Worm (Caenorhabditis elegans) whole organism, late embryonic: Measurements from ENCODE around the gene nas-28.

Source experiments
- C08G9.2 ChIP-seq: sonication (generic microtip); optimal IDR thresholded peaks from 2 replicates; lab custom pipeline; 2016; ENCODE audit warnings: mild to moderate bottlenecking, missing genetic modification characterization, moderate library complexity, missing compliant biosample characterization
- C38D4.7 ChIP-seq: fragments of 200-800 bp; sonication (Bioruptor generic); optimal IDR thresholded peaks from 2 replicates; lab custom pipeline; 2018; ENCODE audit warnings: mild to moderate bottlenecking, missing genetic modification characterization, moderate library complexity, missing compliant biosample characterization
- F13H6.1 ChIP-seq: sonication (generic microtip); optimal IDR thresholded peaks from 2 replicates; lab custom pipeline; 2016; ENCODE audit warnings: missing genetic modification characterization, missing compliant biosample characterization
- K02D7.2 ChIP-seq: sonication (generic microtip); optimal IDR thresholded peaks from 2 replicates; lab custom pipeline; 2017; ENCODE audit warnings: mild to moderate bottlenecking, missing genetic modification characterization, missing compliant biosample characterization
- K09A11.1 ChIP-seq: sonication (generic microtip); optimal IDR thresholded peaks from 2 replicates; lab custom pipeline; 2017; ENCODE audit warnings: antibody characterized with exemption, mild to moderate bottlenecking, missing genetic modification characterization, missing compliant biosample characterization; ENCODE audit not compliant: insufficient read depth
- Y22D7AL.16 ChIP-seq: sonication (generic microtip); optimal IDR thresholded peaks from 2 replicates; lab custom pipeline; 2016; ENCODE audit warnings: missing genetic modification characterization, missing compliant biosample characterization
- ahr-1 ChIP-seq: sonication (generic microtip); optimal IDR thresholded peaks from 2 replicates; lab custom pipeline; 2016; ENCODE audit warnings: missing genetic modification characterization, missing compliant biosample characterization
- ama-1 ChIP-seq: fragments of 150-350 bp; optimal IDR thresholded peaks from 2 replicates; lab custom pipeline; 2014
- ceh-14 ChIP-seq: sonication (generic microtip); optimal IDR thresholded peaks from 2 replicates; lab custom pipeline; 2016; ENCODE audit warnings: missing genotype, missing genetic modification characterization, missing compliant biosample characterization
- ceh-22 ChIP-seq: sonication (generic microtip); optimal IDR thresholded peaks from 2 replicates; lab custom pipeline; 2017; ENCODE audit warnings: missing biosample characterization, missing genetic modification characterization
- ceh-34 ChIP-seq: sonication (generic microtip); optimal IDR thresholded peaks from 2 replicates; lab custom pipeline; 2016; ENCODE audit warnings: mild to moderate bottlenecking, missing genetic modification characterization, missing compliant biosample characterization
- ceh-48 ChIP-seq: sonication (generic microtip); optimal IDR thresholded peaks from 2 replicates; lab custom pipeline; 2016; ENCODE audit warnings: missing genetic modification characterization, inconsistent platforms, missing compliant biosample characterization
- ceh-9 ChIP-seq: sonication (generic microtip); optimal IDR thresholded peaks from 2 replicates; lab custom pipeline; 2016; ENCODE audit warnings: mild to moderate bottlenecking, missing genetic modification characterization, inconsistent platforms, missing compliant biosample characterization
- che-1 ChIP-seq: sonication (generic microtip); optimal IDR thresholded peaks from 2 replicates; lab custom pipeline; 2016; ENCODE audit warnings: mild to moderate bottlenecking, missing genetic modification characterization, missing compliant biosample characterization
- dmd-4 ChIP-seq: sonication (generic microtip); optimal IDR thresholded peaks from 2 replicates; lab custom pipeline; 2016; ENCODE audit warnings: borderline replicate concordance, missing genetic modification characterization, missing compliant biosample characterization
- dve-1 ChIP-seq: sonication (generic microtip); optimal IDR thresholded peaks from 2 replicates; lab custom pipeline; 2017; ENCODE audit warnings: antibody characterized with exemption, mild to moderate bottlenecking, missing genetic modification characterization, missing compliant biosample characterization
- elt-4 ChIP-seq: sonication (generic microtip); optimal IDR thresholded peaks from 2 replicates; lab custom pipeline; 2016; ENCODE audit warnings: missing genetic modification characterization, missing compliant biosample characterization
- ets-4 ChIP-seq: sonication (generic microtip); optimal IDR thresholded peaks from 2 replicates; lab custom pipeline; 2016; ENCODE audit warnings: missing genetic modification characterization, missing compliant biosample characterization
- eyg-1 ChIP-seq: sonication (generic microtip); optimal IDR thresholded peaks from 2 replicates; lab custom pipeline; 2016; ENCODE audit warnings: missing genotype, missing genetic modification characterization, missing compliant biosample characterization
- fkh-10 ChIP-seq: fragments of 150-350 bp; optimal IDR thresholded peaks from 2 replicates; lab custom pipeline; 2014; ENCODE audit warnings: missing biosample characterization, missing genetic modification reagents, missing genetic modification characterization
- fkh-6 ChIP-seq: sonication (generic microtip); optimal IDR thresholded peaks from 2 replicates; lab custom pipeline; 2016; ENCODE audit warnings: missing genetic modification characterization, missing compliant biosample characterization
- gmeb-2 ChIP-seq: sonication (generic microtip); optimal IDR thresholded peaks from 2 replicates; lab custom pipeline; 2016; ENCODE audit warnings: missing genetic modification characterization, inconsistent platforms, missing compliant biosample characterization
- hlh-30 ChIP-seq: sonication (generic microtip); optimal IDR thresholded peaks from 2 replicates; lab custom pipeline; 2017; ENCODE audit warnings: antibody characterized with exemption, missing genetic modification characterization, missing compliant biosample characterization; ENCODE audit not compliant: insufficient read depth
- hlh-6 ChIP-seq: sonication (generic microtip); optimal IDR thresholded peaks from 2 replicates; lab custom pipeline; 2016; ENCODE audit warnings: missing genotype, missing genetic modification characterization, missing compliant biosample characterization
- mec-3 ChIP-seq: sonication (generic microtip); optimal IDR thresholded peaks from 2 replicates; lab custom pipeline; 2016; ENCODE audit warnings: borderline replicate concordance, missing genetic modification characterization, missing compliant biosample characterization
- nfya-1 ChIP-seq: sonication (generic microtip); optimal IDR thresholded peaks from 2 replicates; lab custom pipeline; 2017; ENCODE audit warnings: missing genetic modification characterization, mild to moderate bottlenecking, missing compliant biosample characterization, antibody characterized with exemption, moderate library complexity
- nhr-232 ChIP-seq: sonication (generic microtip); optimal IDR thresholded peaks from 2 replicates; lab custom pipeline; 2016; ENCODE audit warnings: missing genetic modification characterization, missing compliant biosample characterization
- odd-2 ChIP-seq: sonication (generic microtip); optimal IDR thresholded peaks from 2 replicates; lab custom pipeline; 2017; ENCODE audit warnings: antibody characterized with exemption, mild to moderate bottlenecking, missing genetic modification characterization, missing compliant biosample characterization
- pag-3 ChIP-seq: sonication (generic microtip); optimal IDR thresholded peaks from 2 replicates; lab custom pipeline; 2016; ENCODE audit warnings: missing compliant biosample characterization, missing genetic modification characterization, borderline replicate concordance
- pat-9 ChIP-seq: fragments of 200-800 bp; sonication (Bioruptor generic); optimal IDR thresholded peaks from 2 replicates; lab custom pipeline; 2018; ENCODE audit warnings: mild to moderate bottlenecking, missing genetic modification characterization, moderate library complexity, missing compliant biosample characterization
- pha-2 ChIP-seq: sonication (generic microtip); optimal IDR thresholded peaks from 2 replicates; lab custom pipeline; 2017; ENCODE audit warnings: mild to moderate bottlenecking, missing genetic modification characterization, missing compliant biosample characterization
- pros-1 ChIP-seq: fragments of 150-350 bp; optimal IDR thresholded peaks from 2 replicates; lab custom pipeline; 2014; ENCODE audit warnings: missing biosample characterization, missing genetic modification reagents, missing genetic modification characterization
- rnt-1 ChIP-seq: sonication (generic microtip); optimal IDR thresholded peaks from 2 replicates; lab custom pipeline; 2016; ENCODE audit warnings: missing genetic modification characterization, missing compliant biosample characterization
- sox-2 ChIP-seq: fragments of 200-800 bp; sonication (Bioruptor generic); IDR thresholded peaks from 2 replicates; pipeline ENCODE4 v1.3.6; 2022; ENCODE audit warnings: missing genetic modification reagents, missing genetic modification characterization, missing compliant biosample characterization
- tbx-2 ChIP-seq: sonication (generic microtip); optimal IDR thresholded peaks from 2 replicates; lab custom pipeline; 2016; ENCODE audit warnings: missing genetic modification characterization, missing compliant biosample characterization
- ttx-3 ChIP-seq: sonication (generic microtip); optimal IDR thresholded peaks from 2 replicates; lab custom pipeline; 2016; ENCODE audit warnings: missing genetic modification reagents, missing genetic modification characterization, missing compliant biosample characterization
- unc-42 ChIP-seq: sonication (generic microtip); optimal IDR thresholded peaks from 2 replicates; lab custom pipeline; 2016; ENCODE audit warnings: missing genotype, missing genetic modification characterization, missing compliant biosample characterization
- unc-55 ChIP-seq: sonication (generic microtip); optimal IDR thresholded peaks from 2 replicates; lab custom pipeline; 2017; ENCODE audit warnings: missing biosample characterization, missing genetic modification reagents, missing genetic modification characterization
- unc-86 ChIP-seq: sonication (generic microtip); optimal IDR thresholded peaks from 2 replicates; lab custom pipeline; 2016; ENCODE audit warnings: missing genetic modification characterization, missing compliant biosample characterization
- ztf-16 ChIP-seq: sonication (generic microtip); optimal IDR thresholded peaks from 2 replicates; lab custom pipeline; 2017; ENCODE audit warnings: missing genetic modification characterization, missing compliant biosample characterization

nas-28 gene

ce11 chrIII:6201325-6201724, 18.3 kb upstream of the nas-28 start:
- TF ChIP-seq ceh-9 (tag; lab: Kevin White, UChicago) = no peak
- TF ChIP-seq mec-3 (tag; lab: Kevin White, UChicago) = no peak
- no peak for TF ChIP-seq nhr-232 (tag; lab: Kevin White, UChicago)
- no peak for TF ChIP-seq dmd-4
- no peak for TF ChIP-seq ceh-34 (tag; lab: Kevin White, UChicago)

- no peak for TF ChIP-seq ceh-22 (tag; lab: Kevin White, UChicago)
- TF ChIP-seq Y22D7AL.16 = no peak
- peak; percentile 17 for TF ChIP-seq nfya-1 (tag; lab: Kevin White, UChicago)
- TF ChIP-seq ceh-48 = peak; percentile 23
- TF ChIP-seq C08G9.2 (tag; lab: Kevin White, UChicago) = no peak
- TF ChIP-seq rnt-1 (tag; lab: Kevin White, UChicago) = peak; percentile 40
- peak; percentile 10 for TF ChIP-seq unc-42 (tag; lab: Kevin White, UChicago)
- TF ChIP-seq eyg-1 (tag; lab: Kevin White, UChicago) = no peak
- TF ChIP-seq unc-55 (GFP tag; lab: Kevin White, UChicago) = no peak
Measured at ce11 chrIII:6198378-6199234, 15.6 kb upstream of the nas-28 start, which contains the start of the genes C23G10.7 and rpn-2. Gene C23G10.7, minus strand, starts transcription at chrIII:6198414. Gene rpn-2, plus strand, starts transcription at chrIII:6199184.

- no peak for TF ChIP-seq pag-3 (tag; lab: Kevin White, UChicago)
- TF ChIP-seq sox-2 (GFP tag; lab: Robert Waterston, UW) = no peak
- TF ChIP-seq ahr-1 (tag; lab: Kevin White, UChicago) = no peak
- TF ChIP-seq hlh-6 (tag; lab: Kevin White, UChicago) = no peak
- no peak for TF ChIP-seq gmeb-2 (tag; lab: Kevin White, UChicago)
- no peak for TF ChIP-seq unc-86 (tag; lab: Kevin White, UChicago)
- TF ChIP-seq F13H6.1 (tag; lab: Kevin White, UChicago) = no peak
- TF ChIP-seq elt-4 (tag; lab: Kevin White, UChicago) = no peak
- TF ChIP-seq pros-1 = no peak
- no peak for TF ChIP-seq rnt-1 (tag; lab: Kevin White, UChicago)
- no peak for TF ChIP-seq ceh-14
- TF ChIP-seq ceh-22 (tag; lab: Kevin White, UChicago) = no peak
- no peak for TF ChIP-seq hlh-30 (tag; lab: Kevin White, UChicago)
- no peak for TF ChIP-seq ama-1 (lab: Kevin White, UChicago)
- no peak for TF ChIP-seq pha-2
- TF ChIP-seq K02D7.2 (tag; lab: Kevin White, UChicago) = no peak
- no peak for TF ChIP-seq dve-1 (tag; lab: Kevin White, UChicago)
- TF ChIP-seq odd-2 (tag; lab: Kevin White, UChicago) = no peak
- TF ChIP-seq dmd-4 = no peak
- no peak for TF ChIP-seq che-1 (tag; lab: Kevin White, UChicago)
Measured at ce11 chrIII:6195718-6196117, 12.7 kb upstream of the nas-28 start.

- TF ChIP-seq K09A11.1 (tag; lab: Kevin White, UChicago) (no peak), fkh-10 (no peak), nhr-232 (tag; lab: Kevin White, UChicago) (no peak), C38D4.7 (GFP tag; lab: Kevin White, UChicago) (no peak), ttx-3 (tag; lab: Kevin White, UChicago) (no peak), hlh-6 (tag; lab: Kevin White, UChicago) (no peak), ztf-16 (no peak), tbx-2 (tag; lab: Kevin White, UChicago) (no peak), nfya-1 (tag; lab: Kevin White, UChicago) (no peak), ama-1 (lab: Kevin White, UChicago) (no peak), ets-4 (tag; lab: Kevin White, UChicago) (no peak), fkh-6 (tag; lab: Kevin White, UChicago) (no peak), pat-9 (tag; lab: Kevin White, UChicago) (no peak)
Measured at ce11 chrIII:6194480-6194879, 11.5 kb upstream of the nas-28 start, which contains the start of gene ugt-66. Gene ugt-66, minus strand, starts transcription at chrIII:6194580.
